Fruit fly (Drosophila melanogaster): ENCODE data around the gene CG7768.
A peak's percentile ranks its signal among the peaks of the same experiment; 100 is the strongest.

The CG7768 gene

DNA sequence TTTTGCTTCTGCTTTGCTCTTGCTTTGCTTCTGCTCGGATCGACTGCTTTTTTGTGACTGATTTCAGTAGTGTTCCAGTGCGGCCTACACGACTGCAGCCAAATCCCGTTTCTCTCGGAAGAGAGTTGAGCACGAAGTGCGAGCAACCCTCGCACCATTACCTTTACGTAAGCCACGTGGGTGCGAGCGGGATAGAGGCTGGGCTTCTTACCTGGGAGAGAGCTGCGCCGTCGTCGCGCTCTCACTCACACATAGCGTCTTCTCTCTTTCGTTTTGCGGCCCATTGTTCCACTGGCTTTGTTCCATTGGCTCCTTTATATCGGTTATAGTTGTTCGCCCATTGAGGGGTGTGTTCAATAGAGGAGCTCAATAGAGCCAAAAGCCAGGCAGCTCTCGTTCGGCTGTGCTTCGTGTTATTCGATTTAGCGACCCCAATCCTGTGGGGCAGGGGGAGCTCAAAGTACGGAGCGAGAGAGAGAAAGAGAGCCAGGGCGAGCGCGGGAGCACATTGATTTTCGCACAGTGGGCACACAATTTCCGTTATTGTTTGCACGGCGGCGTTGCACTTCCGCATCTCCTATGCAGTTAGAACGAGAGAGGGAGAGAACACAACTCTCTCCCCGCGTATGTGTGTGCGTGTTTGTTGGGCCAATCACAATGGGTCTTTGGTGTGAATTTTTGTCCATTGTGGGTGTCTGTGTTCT, 40.4 kb upstream of the CG7768 start (continued):
- TF ChIP-seq CG6654 (GFP tag; optimal IDR thresholded peaks at IDR 0.05) (no peak), crc (GFP tag; optimal IDR thresholded peaks at IDR 0.05) (no peak), CTCF (GFP tag; optimal IDR thresholded peaks at IDR 0.05) (no peak), tin (GFP tag; optimal IDR thresholded peaks at IDR 0.05) (no peak), stc (GFP tag; IDR thresholded peaks at IDR 0.05) (no peak), Sry-δ (GFP tag; optimal IDR thresholded peaks at IDR 0.05) (no peak), CG7786 (GFP tag; optimal IDR thresholded peaks at IDR 0.05) (no peak), gcm2 (GFP tag; optimal IDR thresholded peaks at IDR 0.05) (no peak), ranshi (GFP tag; IDR thresholded peaks at IDR 0.05) (no peak), CG10366 (GFP tag; IDR thresholded peaks at IDR 0.05) (no peak), CoRest (tag; optimal IDR thresholded peaks at IDR 0.05) (peak; percentile 58), MTF-1 (GFP tag; optimal IDR thresholded peaks at IDR 0.05; ENCODE audit: borderline replicate concordance) (no peak), chn (GFP tag; optimal IDR thresholded peaks at IDR 0.05) (no peak), CG2116 (GFP tag; optimal IDR thresholded peaks at IDR 0.05) (no peak), Sox102F (GFP tag; optimal IDR thresholded peaks at IDR 0.05) (no peak), E2f2 (GFP tag; IDR thresholded peaks at IDR 0.05) (no peak), gro (GFP tag; optimal IDR thresholded peaks at IDR 0.05) (no peak), CG17612 (GFP tag; IDR thresholded peaks at IDR 0.05) (no peak), CG9437 (GFP tag; optimal IDR thresholded peaks at IDR 0.05) (no peak), CG13894 (tag; optimal IDR thresholded peaks at IDR 0.05) (no peak), abd-A (tag; optimal IDR thresholded peaks at IDR 0.05) (no peak), mam (GFP tag; optimal IDR thresholded peaks at IDR 0.05) (no peak), bowl (GFP tag; IDR thresholded peaks at IDR 0.05) (no peak), CG3838 (GFP tag; optimal IDR thresholded peaks at IDR 0.05) (no peak), CG13624 (GFP tag; optimal IDR thresholded peaks at IDR 0.05) (no peak), ac (GFP tag; optimal IDR thresholded peaks at IDR 0.05) (no peak), Sox100B (GFP tag; optimal IDR thresholded peaks at IDR 0.05) (no peak), YL-1 (GFP tag; optimal IDR thresholded peaks at IDR 0.05) (no peak), pzg (GFP tag; optimal IDR thresholded peaks at IDR 0.05) (no peak), Neu2 (GFP tag; optimal IDR thresholded peaks at IDR 0.05; ENCODE audit: borderline replicate concordance) (no peak), slp2 (GFP tag; optimal IDR thresholded peaks at IDR 0.05) (no peak), eyg (GFP tag; optimal IDR thresholded peaks at IDR 0.05) (no peak), HLH4C (GFP tag; IDR thresholded peaks at IDR 0.05; ENCODE audit: partially characterized antibody) (no peak), Bdp1 (GFP tag; optimal IDR thresholded peaks at IDR 0.05) (no peak), CG31365 (tag; optimal IDR thresholded peaks at IDR 0.05) (no peak), wdn (GFP tag; IDR thresholded peaks at IDR 0.05) (no peak), en (GFP tag; optimal IDR thresholded peaks at IDR 0.05) (no peak), bcd (GFP tag; optimal IDR thresholded peaks at IDR 0.05) (no peak), dan (GFP tag; IDR thresholded peaks at IDR 0.05) (no peak), twi (tag; optimal IDR thresholded peaks at IDR 0.05) (no peak), CG34224 (GFP tag; IDR thresholded peaks at IDR 0.05; ENCODE audit: partially characterized antibody) (peak; percentile 19; the same call in 1 of the 3 replicates), CG14710 (tag; optimal IDR thresholded peaks at IDR 0.05) (no peak), CG10979 (tag; optimal IDR thresholded peaks at IDR 0.05) (no peak), ato (GFP tag; IDR thresholded peaks at IDR 0.05; ENCODE audit: partially characterized antibody) (no peak), CG1024 (GFP tag; IDR thresholded peaks at IDR 0.05) (no peak), br (optimal IDR thresholded peaks at IDR 0.05) (no peak), phol (tag; optimal IDR thresholded peaks at IDR 0.05) (no peak), Dbx (GFP tag; IDR thresholded peaks at IDR 0.05) (no peak), CG13123 (GFP tag; optimal IDR thresholded peaks at IDR 0.05) (no peak), chif (GFP tag; optimal IDR thresholded peaks at IDR 0.05) (no peak), gce (GFP tag; IDR thresholded peaks at IDR 0.05) (no peak), CG6765 (GFP tag; optimal IDR thresholded peaks at IDR 0.05) (no peak)

Data from whole organism, embryonic.